Fruit fly (Drosophila melanogaster): ENCODE measurements around the gene CG42342.

The CG42342 gene

dm6 chr3R:16569338-16569737 is 66.8 kb downstream of the CG42342 start:
- peak; percentile 99 for TF ChIP-seq Dfd (GFP tag; optimal IDR thresholded peaks at IDR 0.05)
- no peak for TF ChIP-seq tai (GFP tag; optimal IDR thresholded peaks at IDR 0.05)

DNA sequence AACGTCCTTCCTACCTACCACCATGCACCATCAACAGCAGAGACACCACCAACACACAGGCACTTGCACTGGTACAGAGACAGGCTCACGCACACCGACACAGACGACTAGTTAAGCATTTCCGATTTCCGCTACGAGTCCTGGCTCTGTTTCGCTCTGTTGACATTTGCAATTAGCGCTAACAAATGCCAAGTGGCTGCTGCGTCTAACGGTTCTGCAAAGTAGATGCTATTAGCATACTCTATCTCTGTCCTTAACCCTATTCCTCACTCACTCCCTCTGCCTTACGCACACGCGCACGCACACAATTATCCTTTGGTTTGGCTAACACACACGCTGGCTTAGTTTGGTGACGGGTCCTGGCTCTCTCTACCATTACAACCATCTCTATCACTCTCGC is 67.9 kb downstream of the CG42342 start:
- TF ChIP-seq dmrt93B (GFP tag; optimal IDR thresholded peaks at IDR 0.05) (no peak), fru (GFP tag; optimal IDR thresholded peaks at IDR 0.05) (no peak), Hnf4 (GFP tag; optimal IDR thresholded peaks at IDR 0.05) (no peak), h (GFP tag; optimal IDR thresholded peaks at IDR 0.05) (no peak), pan (optimal IDR thresholded peaks at IDR 0.05) (no peak), CG9705 (GFP tag; optimal IDR thresholded peaks at IDR 0.05) (no peak), Jra (GFP tag; optimal IDR thresholded peaks at IDR 0.05) (no peak), Vsx2 (GFP tag; optimal IDR thresholded peaks at IDR 0.05; ENCODE audit: partially characterized antibody) (no peak)

- TF ChIP-seq Hr78 (GFP tag; optimal IDR thresholded peaks at IDR 0.05) (no peak), br (GFP tag; optimal IDR thresholded peaks at IDR 0.05) (no peak), tai (GFP tag; optimal IDR thresholded peaks at IDR 0.05) (no peak), Hr83 (GFP tag; optimal IDR thresholded peaks at IDR 0.05; ENCODE audit: poor library complexity, severe bottlenecking) (no peak), h (GFP tag; optimal IDR thresholded peaks at IDR 0.05) (no peak), jim (GFP tag; optimal IDR thresholded peaks at IDR 0.05) (no peak), GATAd (GFP tag; optimal IDR thresholded peaks at IDR 0.05) (no peak), sv (GFP tag; optimal IDR thresholded peaks at IDR 0.05) (no peak), dmrt93B (GFP tag; optimal IDR thresholded peaks at IDR 0.05) (no peak)
Measured at dm6 chr3R:16571215-16571614, 68.6 kb downstream of the CG42342 start, which contains the start of gene CG14891. Gene CG14891 (plus strand): TSS chr3R:16571515.

DNA sequence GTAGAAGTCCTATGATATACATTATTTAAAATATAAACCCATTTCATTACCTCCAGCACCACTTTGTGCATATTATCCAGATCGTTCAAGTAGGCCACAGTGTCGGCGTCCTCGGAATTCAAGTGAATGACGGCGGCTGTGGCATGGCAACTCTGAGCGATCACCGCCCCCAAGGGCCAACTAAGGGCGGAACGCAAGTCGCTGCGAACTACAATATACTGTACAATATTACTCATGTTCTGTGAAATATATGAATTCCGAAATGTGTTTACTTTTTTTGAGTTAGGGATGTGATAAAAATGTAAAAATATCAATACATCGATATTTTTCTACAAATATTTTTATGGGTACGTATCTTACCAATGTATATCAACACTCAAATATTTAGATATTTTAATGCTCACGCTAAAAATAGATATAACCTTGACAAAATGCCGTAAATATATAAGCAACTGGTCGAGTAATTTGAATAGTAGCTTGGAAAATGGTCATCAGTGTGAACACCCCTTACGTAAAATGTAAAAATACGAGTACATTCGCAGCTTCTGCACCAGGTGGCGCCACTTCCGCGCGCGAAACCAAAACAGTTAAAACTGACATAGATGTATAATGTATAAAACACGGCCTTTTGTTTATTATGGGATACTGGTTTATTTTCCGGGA is 71.0 kb downstream of the CG42342 start, which contains the start of gene CG14903:
Gene CG14903 (minus strand): TSS at position 270 of the 663 bp plus-strand sequence.
- TF ChIP-seq usp (GFP tag; optimal IDR thresholded peaks at IDR 0.05) (no peak), h (GFP tag; optimal IDR thresholded peaks at IDR 0.05) (no peak), Hnf4 (GFP tag; optimal IDR thresholded peaks at IDR 0.05) (peak; percentile 27), woc (GFP tag; optimal IDR thresholded peaks at IDR 0.05) (peak; percentile 12), OdsH (GFP tag; optimal IDR thresholded peaks at IDR 0.05) (no peak), lola (GFP tag; optimal IDR thresholded peaks at IDR 0.05) (no peak), ey (GFP tag; optimal IDR thresholded peaks at IDR 0.05) (no peak), rgr (GFP tag; optimal IDR thresholded peaks at IDR 0.05) (peak; percentile 65), dsf (GFP tag; optimal IDR thresholded peaks at IDR 0.05; ENCODE audit: borderline replicate concordance) (no peak), foxo (GFP tag; optimal IDR thresholded peaks at IDR 0.05) (peak in 1 of 2 experiments; percentile 17), tai (GFP tag; optimal IDR thresholded peaks at IDR 0.05) (peak; percentile 28), Myc (optimal IDR thresholded peaks at IDR 0.05) (no peak)

dm6 chr3R:16583605-16584004 is 81.0 kb downstream of the CG42342 start, which contains the start of gene Scp2:
Gene Scp2 (minus strand): TSS chr3R:16583663.
- no peak for TF ChIP-seq jim (GFP tag; optimal IDR thresholded peaks at IDR 0.05)
- TF ChIP-seq OdsH (GFP tag; optimal IDR thresholded peaks at IDR 0.05) = no peak
- no peak for TF ChIP-seq h (GFP tag; optimal IDR thresholded peaks at IDR 0.05)
- no peak for TF ChIP-seq Sp1 (GFP tag; optimal IDR thresholded peaks at IDR 0.05)
- peak; percentile 60 for TF ChIP-seq Dfd (GFP tag; optimal IDR thresholded peaks at IDR 0.05)
- no peak for TF ChIP-seq HLH106 (tag; optimal IDR thresholded peaks at IDR 0.05)
- no peak for TF ChIP-seq GATAd (GFP tag; optimal IDR thresholded peaks at IDR 0.05)
- TF ChIP-seq fru (GFP tag; optimal IDR thresholded peaks at IDR 0.05) = no peak

dm6 chr3R:16591407-16591806 is 88.8 kb downstream of the CG42342 start:
- TF ChIP-seq sage (GFP tag; optimal IDR thresholded peaks at IDR 0.05) (no peak), Dfd (GFP tag; optimal IDR thresholded peaks at IDR 0.05) (peak; percentile 73)

Measured in whole organism, wandering third instar larva.